Fruit fly (Drosophila melanogaster): ENCODE measurements around the gene Actn3.

The Actn3 gene

dm6 chr3R:16969361-16970355, 7.9 kb downstream of the Actn3 start:
- TF ChIP-seq CG12605 (GFP tag; IDR thresholded peaks at IDR 0.05) (no peak), CG32121 (GFP tag; IDR thresholded peaks at IDR 0.05) (peak; percentile 72; the same call in 1 of the 2 replicates), CG34367 (tag; optimal IDR thresholded peaks at IDR 0.05) (peak; percentile 44), CG4496 (GFP tag; IDR thresholded peaks at IDR 0.05) (no peak; the same call in 2 of the 3 replicates), CG13204 (GFP tag; optimal IDR thresholded peaks at IDR 0.05) (no peak), CG8301 (tag; optimal IDR thresholded peaks at IDR 0.05) (no peak), EcR (GFP tag; optimal IDR thresholded peaks at IDR 0.05) (no peak), rn (GFP tag; IDR thresholded peaks at IDR 0.05) (no peak), CG9948 (tag; optimal IDR thresholded peaks at IDR 0.05) (no peak), gl (tag; optimal IDR thresholded peaks at IDR 0.05) (peak; percentile 16), Pif1B (GFP tag; optimal IDR thresholded peaks at IDR 0.05) (peak; percentile 27), Snoo (tag; optimal IDR thresholded peaks at IDR 0.05) (peak; percentile 40), Pif1A (GFP tag; optimal IDR thresholded peaks at IDR 0.05) (no peak), fd96Ca (GFP tag; IDR thresholded peaks at IDR 0.05) (no peak), CG15710 (tag; optimal IDR thresholded peaks at IDR 0.05) (no peak), CG14655 (GFP tag; optimal IDR thresholded peaks at IDR 0.05) (peak; percentile 74), CG17806 (tag; optimal IDR thresholded peaks at IDR 0.05) (no peak), CG10348 (GFP tag; IDR thresholded peaks at IDR 0.05) (no peak), Ets98B (GFP tag; IDR thresholded peaks at IDR 0.05) (peak; percentile 76), CG8159 (tag; optimal IDR thresholded peaks at IDR 0.05) (peak; percentile 58), D1 (tag; optimal IDR thresholded peaks at IDR 0.05) (peak; percentile 13)

DNA sequence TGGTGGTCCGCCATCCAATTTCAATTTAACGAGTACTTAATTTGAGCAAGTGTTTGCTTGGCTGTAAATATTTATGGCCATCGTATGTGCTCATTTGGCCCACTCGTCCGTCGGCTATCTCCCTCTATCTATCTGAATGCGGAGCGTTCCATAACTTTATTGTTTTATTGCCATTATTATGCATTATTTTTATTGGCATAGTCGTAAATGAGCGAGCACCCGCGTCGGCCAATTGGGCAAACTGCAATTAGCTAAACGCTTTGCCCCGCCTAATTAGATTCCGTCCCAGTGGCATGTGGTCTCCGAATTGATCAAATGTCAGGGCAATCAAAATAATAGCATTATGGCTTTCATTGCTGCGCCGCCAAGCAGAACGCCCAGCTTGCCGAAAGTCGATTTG, 15.3 kb downstream of the Actn3 start:
- no peak for TF ChIP-seq CG34367 (tag; optimal IDR thresholded peaks at IDR 0.05)
- TF ChIP-seq CG9948 (tag; optimal IDR thresholded peaks at IDR 0.05) = no peak
- no peak for TF ChIP-seq CG17806 (tag; optimal IDR thresholded peaks at IDR 0.05)
- TF ChIP-seq gl (tag; optimal IDR thresholded peaks at IDR 0.05) = no peak
- no peak for TF ChIP-seq fd96Ca (GFP tag; IDR thresholded peaks at IDR 0.05)
- TF ChIP-seq CG13204 (GFP tag; optimal IDR thresholded peaks at IDR 0.05) = no peak
- TF ChIP-seq CG15710 (tag; optimal IDR thresholded peaks at IDR 0.05) = no peak
- no peak for TF ChIP-seq EcR (GFP tag; optimal IDR thresholded peaks at IDR 0.05)
- TF ChIP-seq rn (GFP tag; IDR thresholded peaks at IDR 0.05) = no peak
- no peak for TF ChIP-seq CG10348 (GFP tag; IDR thresholded peaks at IDR 0.05)
- TF ChIP-seq Pif1B (GFP tag; optimal IDR thresholded peaks at IDR 0.05) = no peak

DNA sequence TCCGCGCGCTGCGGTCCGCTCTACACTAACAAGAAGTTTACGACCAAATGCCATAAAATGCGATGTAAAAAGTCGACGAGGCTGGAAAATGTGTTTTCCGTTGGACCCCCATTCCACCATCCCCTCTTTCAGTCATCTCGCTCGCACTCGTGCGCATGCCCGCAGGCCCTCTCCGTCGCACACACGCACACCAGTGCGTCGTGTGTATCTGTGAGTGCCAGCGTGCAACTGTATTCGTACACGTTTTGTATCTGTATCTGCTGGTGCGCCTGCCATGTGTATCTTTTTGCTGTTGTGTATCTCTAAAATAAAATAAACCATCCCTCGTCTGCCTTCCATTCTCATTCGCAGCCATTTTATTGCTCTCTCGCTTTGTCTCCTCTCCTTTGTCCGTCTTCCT, 17.4 kb downstream of the Actn3 start:
- TF ChIP-seq rn (GFP tag; IDR thresholded peaks at IDR 0.05) (no peak), gl (tag; optimal IDR thresholded peaks at IDR 0.05) (no peak), CG34367 (tag; optimal IDR thresholded peaks at IDR 0.05) (no peak), CG13204 (GFP tag; optimal IDR thresholded peaks at IDR 0.05) (no peak), Pif1A (GFP tag; optimal IDR thresholded peaks at IDR 0.05) (no peak), CG10348 (GFP tag; IDR thresholded peaks at IDR 0.05) (no peak), D1 (tag; optimal IDR thresholded peaks at IDR 0.05) (no peak), CG4496 (GFP tag; IDR thresholded peaks at IDR 0.05) (no peak)

dm6 chr3R:16957759-16958536, 19.6 kb downstream of the Actn3 start:
- TF ChIP-seq CG8159 (tag; optimal IDR thresholded peaks at IDR 0.05) (peak; percentile 85), CG9948 (tag; optimal IDR thresholded peaks at IDR 0.05) (peak; percentile 85), gl (tag; optimal IDR thresholded peaks at IDR 0.05) (no peak), CG32121 (GFP tag; IDR thresholded peaks at IDR 0.05) (peak; percentile 69), Snoo (tag; optimal IDR thresholded peaks at IDR 0.05) (peak; percentile 80), CG15710 (tag; optimal IDR thresholded peaks at IDR 0.05) (peak; percentile 82), CG14655 (GFP tag; optimal IDR thresholded peaks at IDR 0.05) (peak; percentile 91), CG12605 (GFP tag; IDR thresholded peaks at IDR 0.05) (no peak), CG4496 (GFP tag; IDR thresholded peaks at IDR 0.05) (no peak; the same call in 2 of the 3 replicates), CG34367 (tag; optimal IDR thresholded peaks at IDR 0.05) (peak; percentile 63), D1 (tag; optimal IDR thresholded peaks at IDR 0.05) (peak; percentile 11), Pif1A (GFP tag; optimal IDR thresholded peaks at IDR 0.05) (peak; percentile 47), rn (GFP tag; IDR thresholded peaks at IDR 0.05) (no peak), CG13204 (GFP tag; optimal IDR thresholded peaks at IDR 0.05) (peak; percentile 44), CG10348 (GFP tag; IDR thresholded peaks at IDR 0.05) (no peak), CG8301 (tag; optimal IDR thresholded peaks at IDR 0.05) (peak; percentile 69), EcR (GFP tag; optimal IDR thresholded peaks at IDR 0.05) (no peak), Ets98B (GFP tag; IDR thresholded peaks at IDR 0.05) (peak; percentile 25; the same call in 1 of the 2 replicates), CG17806 (tag; optimal IDR thresholded peaks at IDR 0.05) (no peak), Pif1B (GFP tag; optimal IDR thresholded peaks at IDR 0.05) (peak; percentile 41), fd96Ca (GFP tag; IDR thresholded peaks at IDR 0.05) (no peak)

DNA sequence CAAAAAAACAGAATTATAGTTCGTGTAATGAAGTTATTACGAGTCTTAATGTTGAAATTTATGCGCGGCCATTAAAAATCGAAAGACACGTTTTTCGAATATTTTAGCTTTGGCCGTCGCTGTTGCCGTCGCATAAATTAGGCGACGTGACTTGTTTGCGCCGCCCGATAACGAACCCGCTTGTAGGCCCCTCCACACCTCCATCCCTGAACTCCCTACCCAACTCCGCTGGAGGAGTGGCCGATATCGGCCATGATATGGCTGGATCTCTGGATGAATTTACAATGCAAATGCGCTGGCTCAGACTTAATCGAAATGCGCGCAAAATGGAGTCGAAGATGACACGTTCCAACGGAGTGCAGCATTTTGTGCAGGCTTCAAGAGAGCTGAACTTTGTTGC, 23.2 kb downstream of the Actn3 start:
- no peak for TF ChIP-seq rn (GFP tag; IDR thresholded peaks at IDR 0.05)

Measured in whole organism, pupa.